Fruit fly (Drosophila melanogaster) whole organism, embryonic: ENCODE measurements around the gene CG17996.
A peak's percentile ranks its signal among the peaks of the same experiment; 100 is the strongest.

Experiments used
- B-H2 ChIP-seq: fragments of 200-800 bp; sonication (Bioruptor generic); optimal IDR thresholded peaks from 2 replicates; lab custom pipeline; 2018; ENCODE audit warnings: missing biosample characterization, mild to moderate bottlenecking, missing genetic modification characterization
- CG10209 ChIP-seq: fragments of 200-800 bp; sonication (Bioruptor generic); optimal IDR thresholded peaks from 3 replicates; lab custom pipeline; 2017; ENCODE audit warnings: missing biosample characterization, mild to moderate bottlenecking, missing genetic modification characterization, missing genetic modification reagents
- CG11247 ChIP-seq: fragments of 200-800 bp; sonication (Bioruptor generic); IDR thresholded peaks from 2 replicates; pipeline ENCODE4 v1.3.6; 2022; ENCODE audit warnings: missing biosample characterization, missing genetic modification characterization
- CG13123 ChIP-seq: fragments of 200-800 bp; sonication (Bioruptor generic); optimal IDR thresholded peaks from 2 replicates; lab custom pipeline; 2016; ENCODE audit warnings: missing biosample characterization, missing genetic modification characterization
- CG16815 ChIP-seq: fragments of 200-800 bp; sonication (Bioruptor generic); optimal IDR thresholded peaks from 3 replicates; lab custom pipeline; 2017; ENCODE audit warnings: missing biosample characterization, mild to moderate bottlenecking, missing genetic modification characterization
- CG17359 ChIP-seq: fragments of 200-800 bp; sonication (Bioruptor generic); optimal IDR thresholded peaks from 3 replicates; lab custom pipeline; 2018; ENCODE audit warnings: missing biosample characterization, mild to moderate bottlenecking, missing genetic modification characterization, moderate library complexity
- CG2116 ChIP-seq: fragments of 200-800 bp; sonication (Bioruptor generic); optimal IDR thresholded peaks from 3 replicates; lab custom pipeline; 2018; ENCODE audit warnings: missing biosample characterization, mild to moderate bottlenecking, missing genetic modification characterization
- CG2678 ChIP-seq: fragments of 200-800 bp; sonication (Bioruptor generic); optimal IDR thresholded peaks from 3 replicates; lab custom pipeline; 2019; ENCODE audit warnings: missing biosample characterization, mild to moderate bottlenecking, missing genetic modification characterization, moderate library complexity
- CG32772 ChIP-seq: fragments of 200-800 bp; sonication (Bioruptor generic); IDR thresholded peaks from 2 replicates; pipeline ENCODE4 v1.3.6; 2022; ENCODE audit warnings: missing biosample characterization, missing genetic modification characterization
- CG42726 ChIP-seq: fragments of 200-800 bp; sonication (Bioruptor generic); IDR thresholded peaks from 2 replicates; pipeline ENCODE4 v1.3.6; 2022; ENCODE audit warnings: missing biosample characterization, missing genetic modification characterization; ENCODE audit not compliant: partially characterized antibody
- CG4282 ChIP-seq: fragments of 200-800 bp; sonication (Bioruptor generic); optimal IDR thresholded peaks from 2 replicates; lab custom pipeline; 2016; ENCODE audit warnings: missing biosample characterization, missing genetic modification characterization
- CG4617 ChIP-seq: fragments of 200-800 bp; sonication (Bioruptor generic); optimal IDR thresholded peaks from 3 replicates; lab custom pipeline; 2016; ENCODE audit warnings: missing biosample characterization, missing genetic modification characterization, borderline replicate concordance
- CG4707 ChIP-seq: fragments of 200-800 bp; sonication (Bioruptor generic); optimal IDR thresholded peaks from 2 replicates; lab custom pipeline; 2018; ENCODE audit warnings: missing biosample characterization, mild to moderate bottlenecking, missing genetic modification characterization, moderate library complexity
- CG9437 ChIP-seq: fragments of 200-800 bp; sonication (Bioruptor generic); optimal IDR thresholded peaks from 2 replicates; lab custom pipeline; 2018; ENCODE audit warnings: missing biosample characterization, mild to moderate bottlenecking, missing genetic modification characterization
- CG9797 ChIP-seq: fragments of 200-800 bp; sonication (Bioruptor generic); optimal IDR thresholded peaks from 3 replicates; lab custom pipeline; 2018; ENCODE audit warnings: missing biosample characterization, mild to moderate bottlenecking, missing genetic modification characterization
- CG9817 ChIP-seq: fragments of 200-800 bp; sonication (Bioruptor generic); optimal IDR thresholded peaks from 2 replicates; lab custom pipeline; 2018; ENCODE audit warnings: missing biosample characterization, mild to moderate bottlenecking, missing genetic modification characterization, moderate library complexity
- CTCF ChIP-seq: fragments of 200-800 bp; sonication (Bioruptor generic); optimal IDR thresholded peaks from 2 replicates; lab custom pipeline; 2017; ENCODE audit warnings: missing biosample characterization, mild to moderate bottlenecking, missing genetic modification characterization, moderate library complexity
- D19B ChIP-seq: fragments of 200-800 bp; sonication (Bioruptor generic); optimal IDR thresholded peaks from 2 replicates; lab custom pipeline; 2017; ENCODE audit warnings: missing biosample characterization, mild to moderate bottlenecking, missing genetic modification characterization
- Dip3 ChIP-seq: fragments of 200-800 bp; sonication (Bioruptor generic); optimal IDR thresholded peaks from 3 replicates; lab custom pipeline; 2016; ENCODE audit warnings: missing biosample characterization, missing genetic modification characterization
- Hr51 ChIP-seq, 2 experiments: fragments of 200-800 bp; sonication (Bioruptor generic); optimal IDR thresholded peaks; 2 replicates in 1 of 2; 3 replicates in 1 of 2; lab custom pipeline; 2016 to 2018; ENCODE audit warnings: missing biosample characterization in 2 of 2, missing genetic modification characterization in 2 of 2, mild to moderate bottlenecking in 1 of 2, moderate library complexity in 1 of 2
- Lim3 ChIP-seq: fragments of 200-800 bp; sonication (Bioruptor generic); IDR thresholded peaks from 2 replicates; pipeline ENCODE4 v1.3.6; 2022; ENCODE audit warnings: missing biosample characterization, missing genetic modification characterization
- MBD-R2 ChIP-seq: fragments of 200-800 bp; sonication (Bioruptor generic); IDR thresholded peaks from 2 replicates; pipeline ENCODE4 v1.3.6; 2022; ENCODE audit warnings: missing biosample characterization, missing genetic modification characterization
- NC2β ChIP-seq: fragments of 200-800 bp; sonication (Bioruptor generic); optimal IDR thresholded peaks from 2 replicates; lab custom pipeline; 2016; ENCODE audit warnings: missing biosample characterization, missing genetic modification characterization
- Ssrp ChIP-seq: fragments of 200-800 bp; sonication (Bioruptor generic); optimal IDR thresholded peaks from 2 replicates; lab custom pipeline; 2018; ENCODE audit warnings: missing biosample characterization, mild to moderate bottlenecking, missing genetic modification characterization, moderate library complexity
- Xbp1 ChIP-seq: fragments of 200-800 bp; sonication (Bioruptor generic); optimal IDR thresholded peaks from 3 replicates; lab custom pipeline; 2016; ENCODE audit warnings: missing biosample characterization, mild to moderate bottlenecking, missing genetic modification characterization
- al ChIP-seq: fragments of 200-800 bp; sonication (Bioruptor generic); IDR thresholded peaks from 2 replicates; pipeline ENCODE4 v1.3.6; 2022; ENCODE audit warnings: missing biosample characterization, missing genetic modification characterization
- ash1 ChIP-seq: fragments of 200-800 bp; sonication (Bioruptor generic); optimal IDR thresholded peaks from 2 replicates; lab custom pipeline; 2018; ENCODE audit warnings: missing biosample characterization, mild to moderate bottlenecking, missing genetic modification characterization
- bab2 ChIP-seq: fragments of 200-800 bp; sonication (Bioruptor generic); optimal IDR thresholded peaks from 2 replicates; lab custom pipeline; 2016; ENCODE audit warnings: missing biosample characterization, missing genetic modification characterization
- btn ChIP-seq: fragments of 200-800 bp; sonication (Bioruptor generic); optimal IDR thresholded peaks from 2 replicates; lab custom pipeline; 2016; ENCODE audit warnings: missing biosample characterization, missing genetic modification characterization
- gem ChIP-seq: fragments of 200-800 bp; sonication (Bioruptor generic); optimal IDR thresholded peaks from 2 replicates; lab custom pipeline; 2019; ENCODE audit warnings: missing biosample characterization, mild to moderate bottlenecking, missing genetic modification characterization, moderate library complexity
- hkb ChIP-seq, 2 experiments: fragments of 200-800 bp in 1 of 2; fragments of >200 bp in 1 of 2; sonication (Bioruptor generic) in 1 of 2; IDR thresholded peaks in 1 of 2; optimal IDR thresholded peaks in 1 of 2; 2 replicates each; pipeline versions ENCODE4 v1.3.6 to Lab custom; 2017 to 2022; ENCODE audit warnings: missing biosample characterization in 1 of 2, missing genetic modification characterization in 1 of 2
- ind ChIP-seq: fragments of 200-800 bp; sonication (Bioruptor generic); optimal IDR thresholded peaks from 3 replicates; lab custom pipeline; 2016; ENCODE audit warnings: missing biosample characterization, missing genetic modification characterization
- jigr1 ChIP-seq: fragments of 200-800 bp; sonication (Bioruptor generic); IDR thresholded peaks from 3 replicates; pipeline ENCODE4 v1.3.6; 2022; ENCODE audit warnings: missing biosample characterization, missing genetic modification characterization
- jing ChIP-seq: fragments of 200-800 bp; sonication (Bioruptor generic); optimal IDR thresholded peaks from 2 replicates; lab custom pipeline; 2018; ENCODE audit warnings: missing biosample characterization, mild to moderate bottlenecking, missing genetic modification characterization
- ken ChIP-seq: fragments of 200-800 bp; sonication (Bioruptor generic); IDR thresholded peaks from 3 replicates; pipeline ENCODE4 v1.3.6; 2022; ENCODE audit warnings: missing biosample characterization, missing genetic modification characterization
- klu ChIP-seq: fragments of 200-800 bp; sonication (Bioruptor generic); IDR thresholded peaks from 2 replicates; pipeline ENCODE4 v1.3.6; 2022; ENCODE audit warnings: missing biosample characterization, missing genetic modification characterization
- lov ChIP-seq, 2 experiments: fragments of 200-800 bp in 1 of 2; fragments of >200 bp in 1 of 2; sonication (Bioruptor generic) in 1 of 2; IDR thresholded peaks in 1 of 2; optimal IDR thresholded peaks in 1 of 2; 2 replicates in 1 of 2; 3 replicates in 1 of 2; pipeline versions ENCODE4 v1.3.6 to Lab custom; 2017 to 2022; ENCODE audit warnings: missing biosample characterization in 1 of 2, missing genetic modification characterization in 1 of 2
- maf-S ChIP-seq: fragments of 200-800 bp; sonication (Bioruptor generic); optimal IDR thresholded peaks from 2 replicates; lab custom pipeline; 2016; ENCODE audit warnings: missing biosample characterization, missing genetic modification characterization
- mirr ChIP-seq: fragments of 200-800 bp; sonication (Bioruptor generic); optimal IDR thresholded peaks from 3 replicates; lab custom pipeline; 2018; ENCODE audit warnings: missing biosample characterization, mild to moderate bottlenecking, missing genetic modification characterization
- sisA ChIP-seq: fragments of 200-800 bp; sonication (Bioruptor generic); IDR thresholded peaks from 2 replicates; pipeline ENCODE4 v1.3.6; 2022; ENCODE audit warnings: missing biosample characterization, missing genetic modification characterization
- so ChIP-seq: fragments of 200-800 bp; sonication (Bioruptor generic); IDR thresholded peaks from 3 replicates; pipeline ENCODE4 v1.3.6; 2022; ENCODE audit warnings: missing biosample characterization, missing genetic modification characterization
- tx ChIP-seq: fragments of 200-800 bp; sonication (Bioruptor generic); optimal IDR thresholded peaks from 2 replicates; lab custom pipeline; 2016; ENCODE audit warnings: missing biosample characterization, missing genetic modification characterization
- vfl ChIP-seq: fragments of 200-800 bp; sonication (Bioruptor generic); optimal IDR thresholded peaks from 2 replicates; lab custom pipeline; 2016; ENCODE audit warnings: missing biosample characterization, missing genetic modification characterization
- vvl ChIP-seq: fragments of 200-800 bp; sonication (Bioruptor generic); IDR thresholded peaks from 2 replicates; pipeline ENCODE4 v1.3.6; 2022; ENCODE audit warnings: missing biosample characterization, missing genetic modification characterization
- wek ChIP-seq: fragments of 200-800 bp; sonication (Bioruptor generic); optimal IDR thresholded peaks from 3 replicates; lab custom pipeline; 2018; ENCODE audit warnings: missing biosample characterization, mild to moderate bottlenecking, missing genetic modification characterization, moderate library complexity
- zfh1 ChIP-seq: fragments of 200-800 bp; sonication (Bioruptor generic); IDR thresholded peaks from 3 replicates; pipeline ENCODE4 v1.3.6; 2022; ENCODE audit warnings: missing biosample characterization, missing genetic modification characterization

CG17996 gene

dm6 chr2L:16706882-16707775, 23.7 kb downstream of the CG17996 start (continued):
- TF ChIP-seq bab2 (GFP tag; lab: Kevin White, UChicago), result peak; percentile 16
- TF ChIP-seq so (GFP tag; lab: Robert Waterston, UW), result no peak
- TF ChIP-seq gem (tag; lab: Kevin White, UChicago), result peak; percentile 57
- peak; percentile 14 for TF ChIP-seq CG9437 (GFP tag; lab: Kevin White, UChicago)
- 0 out of 3 replicates have a peak, but pooled peaks have one; percentile 36 for TF ChIP-seq zfh1 (GFP tag; lab: Robert Waterston, UW)
- TF ChIP-seq Hr51 (GFP tag; optimal IDR thresholded peaks at IDR 0.05; lab: Kevin White, UChicago), result peak in 1 of 2 experiments; percentile 52
- TF ChIP-seq, all 482 proteins: peak for 75

DNA sequence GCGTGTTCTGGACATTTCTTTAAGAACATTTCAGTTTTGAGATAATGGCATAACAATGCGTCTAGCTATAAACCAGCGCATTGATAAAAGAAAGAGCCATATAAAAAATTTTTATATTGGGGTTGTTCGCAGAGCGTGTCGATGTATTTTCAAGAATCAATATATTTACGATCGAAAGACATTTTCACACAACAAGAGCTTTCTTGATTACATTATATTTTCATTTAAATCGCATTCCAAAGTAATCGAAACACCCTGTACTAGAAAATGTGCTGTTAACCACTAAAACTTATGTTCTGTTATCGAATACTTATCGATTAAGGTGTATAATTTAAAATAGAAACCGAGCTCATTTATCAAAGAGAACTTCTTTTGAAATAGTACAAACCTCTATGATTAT, 27.1 kb downstream of the CG17996 start:
- TF ChIP-seq NC2β (GFP tag; lab: Kevin White, UChicago) (peak; percentile 15), ash1 (no peak), tx (GFP tag; lab: Kevin White, UChicago) (peak; percentile 19), CG10209 (peak; percentile 35), CG9797 (no peak), CG9817 (tag; lab: Kevin White, UChicago) (peak; percentile 64), jing (GFP tag; lab: Kevin White, UChicago) (no peak), vvl (GFP tag; lab: Robert Waterston, UW) (peak; percentile 65), al (GFP tag; lab: Robert Waterston, UW) (no peak; the same call in 1 of the 2 replicates), jigr1 (GFP tag; lab: Robert Waterston, UW) (no peak), Xbp1 (peak; percentile 53), sisA (GFP tag; lab: Robert Waterston, UW) (no peak; the same call in 1 of the 2 replicates), btn (GFP tag; lab: Kevin White, UChicago) (no peak), CG32772 (no peak), vfl (no peak), klu (GFP tag; lab: Robert Waterston, UW) (peak; percentile 36), ken (GFP tag; lab: Robert Waterston, UW) (no peak), Hr51 (GFP tag; optimal IDR thresholded peaks at IDR 0.05; lab: Kevin White, UChicago) (peak in 1 of 2 experiments; percentile 28), mirr (no peak), CG2116 (GFP tag; lab: Kevin White, UChicago) (no peak), CG4617 (GFP tag; lab: Kevin White, UChicago) (no peak), CG16815 (GFP tag; lab: Kevin White, UChicago) (no peak), CTCF (GFP tag; lab: Kevin White, UChicago) (no peak), CG42726 (GFP tag; lab: Robert Waterston, UW) (no peak), hkb (optimal IDR thresholded peaks at IDR 0.05; lab: Kevin White, UChicago) (no peak), hkb (GFP tag; IDR thresholded peaks at IDR 0.05; lab: Robert Waterston, UW) (peak; percentile 69), Dip3 (GFP tag; lab: Kevin White, UChicago) (peak; percentile 40), CG4282 (GFP tag; lab: Kevin White, UChicago) (no peak), MBD-R2 (GFP tag; lab: Robert Waterston, UW) (peak; percentile 20; the same call in 1 of the 2 replicates), B-H2 (GFP tag; lab: Kevin White, UChicago) (peak; percentile 31), CG4707 (no peak), D19B (GFP tag; lab: Kevin White, UChicago) (no peak), maf-S (GFP tag; lab: Kevin White, UChicago) (peak; percentile 44), CG17359 (tag; lab: Kevin White, UChicago) (no peak), CG11247 (no peak), Ssrp (tag; lab: Kevin White, UChicago) (peak; percentile 41), CG2678 (tag; lab: Kevin White, UChicago) (no peak), wek (GFP tag; lab: Kevin White, UChicago) (no peak), Lim3 (GFP tag; lab: Robert Waterston, UW) (no peak), lov (optimal IDR thresholded peaks at IDR 0.05; lab: Kevin White, UChicago) (no peak), lov (GFP tag; IDR thresholded peaks at IDR 0.05; lab: Robert Waterston, UW) (no peak), ind (no peak), CG13123 (GFP tag; lab: Kevin White, UChicago) (no peak)
